Fruit fly (Drosophila melanogaster) whole organism, embryonic: ENCODE data around the gene Jhbp2.
A peak's percentile ranks its signal among the peaks of the same experiment; 100 is the strongest.

Experiments used
- ATbp ChIP-seq: fragments of 200-800 bp; sonication (Bioruptor generic); optimal IDR thresholded peaks from 2 replicates; lab custom pipeline; 2017; ENCODE audit warnings: missing biosample characterization, mild to moderate bottlenecking, missing genetic modification characterization, missing genetic modification reagents
- Ada2b ChIP-seq: fragments of 200-800 bp; sonication (Bioruptor generic); IDR thresholded peaks from 2 replicates; pipeline ENCODE4 v1.3.6; 2022; ENCODE audit warnings: missing biosample characterization, missing genetic modification characterization
- CG10209 ChIP-seq: fragments of 200-800 bp; sonication (Bioruptor generic); optimal IDR thresholded peaks from 3 replicates; lab custom pipeline; 2017; ENCODE audit warnings: missing biosample characterization, mild to moderate bottlenecking, missing genetic modification characterization, missing genetic modification reagents
- CG10274 ChIP-seq: fragments of 200-800 bp; sonication (Bioruptor generic); optimal IDR thresholded peaks from 3 replicates; lab custom pipeline; 2017; ENCODE audit warnings: missing biosample characterization, mild to moderate bottlenecking, missing genetic modification characterization
- CG11723 ChIP-seq: fragments of 200-800 bp; sonication (Bioruptor generic); optimal IDR thresholded peaks from 2 replicates; lab custom pipeline; 2017; ENCODE audit warnings: missing biosample characterization, mild to moderate bottlenecking, missing genetic modification characterization
- CG14860 ChIP-seq: fragments of 200-800 bp; sonication (Bioruptor generic); IDR thresholded peaks from 3 replicates; pipeline ENCODE4 v1.3.6; 2022; ENCODE audit warnings: missing biosample characterization, missing genetic modification characterization; ENCODE audit not compliant: partially characterized antibody
- CG16779 ChIP-seq: fragments of 200-800 bp; sonication (Bioruptor generic); IDR thresholded peaks from 2 replicates; pipeline ENCODE4 v1.3.6; 2022; ENCODE audit warnings: missing biosample characterization, missing genetic modification characterization
- CG17568 ChIP-seq: fragments of 200-800 bp; sonication (Bioruptor generic); optimal IDR thresholded peaks from 2 replicates; lab custom pipeline; 2018; ENCODE audit warnings: missing biosample characterization, mild to moderate bottlenecking, missing genetic modification characterization, moderate library complexity
- CG17612 ChIP-seq: fragments of 200-800 bp; sonication (Bioruptor generic); IDR thresholded peaks from 2 replicates; pipeline ENCODE4 v1.3.6; 2022; ENCODE audit warnings: missing biosample characterization, missing genetic modification characterization
- CG31441 ChIP-seq: fragments of 200-800 bp; sonication (Bioruptor generic); IDR thresholded peaks from 2 replicates; pipeline ENCODE4 v1.3.6; 2022; ENCODE audit warnings: missing biosample characterization, missing genetic modification characterization
- CG32532 ChIP-seq: fragments of 200-800 bp; sonication (Bioruptor generic); IDR thresholded peaks from 2 replicates; pipeline ENCODE4 v1.3.6; 2022; ENCODE audit warnings: missing biosample characterization, missing genetic modification characterization
- CG33213 ChIP-seq: fragments of 200-800 bp; sonication (Bioruptor generic); optimal IDR thresholded peaks from 3 replicates; lab custom pipeline; 2016; ENCODE audit warnings: missing biosample characterization, missing genetic modification characterization
- CG4820 ChIP-seq: fragments of 200-800 bp; sonication (Bioruptor generic); optimal IDR thresholded peaks from 3 replicates; lab custom pipeline; 2016; ENCODE audit warnings: missing biosample characterization, missing genetic modification characterization
- CG8281 ChIP-seq: fragments of 200-800 bp; sonication (Bioruptor generic); optimal IDR thresholded peaks from 2 replicates; lab custom pipeline; 2018; ENCODE audit warnings: missing biosample characterization, mild to moderate bottlenecking, missing genetic modification characterization, moderate library complexity
- CG8290 ChIP-seq, 3 experiments: fragments of 200-800 bp; sonication (Bioruptor generic); optimal IDR thresholded peaks; 2 replicates each; lab custom pipeline; 2016 to 2019; ENCODE audit warnings: missing biosample characterization in 3 of 3, missing genetic modification characterization in 3 of 3, mild to moderate bottlenecking in 2 of 3, moderate library complexity in 1 of 3
- CG8388 ChIP-seq: fragments of 200-800 bp; sonication (Bioruptor generic); optimal IDR thresholded peaks from 2 replicates; lab custom pipeline; 2019; ENCODE audit warnings: missing biosample characterization, mild to moderate bottlenecking, missing genetic modification characterization, moderate library complexity
- CG9727 ChIP-seq: fragments of 200-800 bp; sonication (Bioruptor generic); optimal IDR thresholded peaks from 3 replicates; lab custom pipeline; 2017; ENCODE audit warnings: missing biosample characterization, mild to moderate bottlenecking, missing genetic modification characterization
- CTCF ChIP-seq: fragments of 200-800 bp; sonication (Bioruptor generic); optimal IDR thresholded peaks from 2 replicates; lab custom pipeline; 2017; ENCODE audit warnings: missing biosample characterization, mild to moderate bottlenecking, missing genetic modification characterization, moderate library complexity
- Fer1 ChIP-seq: fragments of 200-800 bp; sonication (Bioruptor generic); optimal IDR thresholded peaks from 2 replicates; lab custom pipeline; 2017; ENCODE audit warnings: missing biosample characterization, mild to moderate bottlenecking, missing genetic modification characterization
- HHEX ChIP-seq: fragments of 200-800 bp; sonication (Bioruptor generic); optimal IDR thresholded peaks from 3 replicates; lab custom pipeline; 2017; ENCODE audit warnings: missing biosample characterization, mild to moderate bottlenecking, missing genetic modification characterization, missing genetic modification reagents
- Lhr ChIP-seq: fragments of 200-800 bp; sonication (Bioruptor generic); optimal IDR thresholded peaks from 3 replicates; lab custom pipeline; 2017; ENCODE audit warnings: mild to moderate bottlenecking, missing biosample characterization, missing genetic modification reagents, missing genetic modification characterization
- Lpt ChIP-seq: fragments of >200 bp; optimal IDR thresholded peaks from 2 replicates; lab custom pipeline; 2018; ENCODE audit warnings: missing biosample characterization, missing genetic modification characterization
- Med ChIP-seq: fragments of 200-800 bp; sonication (Bioruptor generic); peaks from one replicate; lab custom pipeline; 2016; ENCODE audit warnings: missing biosample characterization, missing genetic modification characterization, mild to moderate bottlenecking, inconsistent platforms, moderate library complexity
- Neu2 ChIP-seq: fragments of 200-800 bp; sonication (Bioruptor generic); optimal IDR thresholded peaks from 3 replicates; lab custom pipeline; 2016; ENCODE audit warnings: missing biosample characterization, missing genetic modification characterization, borderline replicate concordance
- Nf-YC ChIP-seq: fragments of 200-800 bp; optimal IDR thresholded peaks from 3 replicates; lab custom pipeline; 2019; ENCODE audit warnings: missing biosample characterization, mild to moderate bottlenecking, missing genetic modification characterization, moderate library complexity
- Oli ChIP-seq: fragments of 200-800 bp; sonication (Bioruptor generic); optimal IDR thresholded peaks from 2 replicates; lab custom pipeline; 2018; ENCODE audit warnings: missing biosample characterization, mild to moderate bottlenecking, missing genetic modification characterization, moderate library complexity
- Sry-β ChIP-seq: fragments of 200-800 bp; sonication (Bioruptor generic); optimal IDR thresholded peaks from 2 replicates; lab custom pipeline; 2018; ENCODE audit warnings: missing biosample characterization, mild to moderate bottlenecking, missing genetic modification characterization, moderate library complexity
- Ssrp ChIP-seq: fragments of 200-800 bp; sonication (Bioruptor generic); optimal IDR thresholded peaks from 2 replicates; lab custom pipeline; 2018; ENCODE audit warnings: missing biosample characterization, mild to moderate bottlenecking, missing genetic modification characterization, moderate library complexity
- Xbp1 ChIP-seq: fragments of 200-800 bp; sonication (Bioruptor generic); optimal IDR thresholded peaks from 3 replicates; lab custom pipeline; 2016; ENCODE audit warnings: missing biosample characterization, mild to moderate bottlenecking, missing genetic modification characterization
- Xrp1 ChIP-seq: fragments of 200-800 bp; sonication (Bioruptor generic); IDR thresholded peaks from 2 replicates; pipeline ENCODE4 v1.3.6; 2022; ENCODE audit warnings: missing biosample characterization, missing genetic modification characterization
- ato ChIP-seq: fragments of 200-800 bp; sonication (Bioruptor generic); IDR thresholded peaks from 2 replicates; pipeline ENCODE4 v1.3.6; 2022; ENCODE audit warnings: missing biosample characterization, missing genetic modification characterization; ENCODE audit not compliant: partially characterized antibody
- btn ChIP-seq: fragments of 200-800 bp; sonication (Bioruptor generic); optimal IDR thresholded peaks from 2 replicates; lab custom pipeline; 2016; ENCODE audit warnings: missing biosample characterization, missing genetic modification characterization
- chinmo ChIP-seq: fragments of 200-800 bp; sonication (Bioruptor generic); IDR thresholded peaks from 4 replicates; pipeline ENCODE4 v1.3.6; 2022; ENCODE audit warnings: missing biosample characterization, missing genetic modification characterization; ENCODE audit not compliant: partially characterized antibody
- eve ChIP-seq, 2 experiments: fragments of >200 bp; optimal IDR thresholded peaks; 2 replicates each; lab custom pipeline; 2017; ENCODE audit warnings: missing biosample characterization in 2 of 2, missing genetic modification characterization in 2 of 2
- gcm ChIP-seq: fragments of 200-800 bp; sonication (Bioruptor generic); optimal IDR thresholded peaks from 2 replicates; lab custom pipeline; 2019; ENCODE audit warnings: missing biosample characterization, mild to moderate bottlenecking, missing genetic modification characterization, moderate library complexity
- h ChIP-seq: fragments of >200 bp; optimal IDR thresholded peaks from 2 replicates; lab custom pipeline; 2017
- her ChIP-seq: fragments of 200-800 bp; sonication (Bioruptor generic); optimal IDR thresholded peaks from 2 replicates; lab custom pipeline; 2016; ENCODE audit warnings: missing biosample characterization, missing genetic modification characterization
- hth ChIP-seq: fragments of >200 bp; optimal IDR thresholded peaks from 2 replicates; lab custom pipeline; 2017; ENCODE audit warnings: inconsistent platforms
- insv ChIP-seq, 2 experiments: fragments of 200-800 bp; sonication (Bioruptor generic); optimal IDR thresholded peaks; 3 replicates each; lab custom pipeline; 2016 to 2018; ENCODE audit warnings: missing biosample characterization in 2 of 2, missing genetic modification characterization in 2 of 2
- kay ChIP-seq: fragments of 200-800 bp; sonication (Bioruptor generic); optimal IDR thresholded peaks from 2 replicates; lab custom pipeline; 2016; ENCODE audit warnings: missing biosample characterization, missing genetic modification characterization
- lola ChIP-seq, 3 experiments: fragments of >200 bp in 2 of 3; fragments of 200-800 bp in 1 of 3; sonication (Bioruptor generic) in 1 of 3; optimal IDR thresholded peaks; 2 replicates each; lab custom pipeline; 2017 to 2019; ENCODE audit warnings: missing biosample characterization in 3 of 3, missing genetic modification characterization in 3 of 3, mild to moderate bottlenecking in 1 of 3, moderate library complexity in 1 of 3
- nmo ChIP-seq: fragments of 200-800 bp; sonication (Bioruptor generic); optimal IDR thresholded peaks from 2 replicates; lab custom pipeline; 2018; ENCODE audit warnings: missing biosample characterization, mild to moderate bottlenecking, missing genetic modification characterization, moderate library complexity
- pita ChIP-seq: fragments of 200-800 bp; sonication (Bioruptor generic); optimal IDR thresholded peaks from 2 replicates; lab custom pipeline; 2017; ENCODE audit warnings: missing biosample characterization, mild to moderate bottlenecking, missing genetic modification characterization
- run ChIP-seq: fragments of 200-800 bp; sonication (Bioruptor generic); optimal IDR thresholded peaks from 3 replicates; lab custom pipeline; 2018; ENCODE audit warnings: missing biosample characterization, mild to moderate bottlenecking, missing genetic modification characterization
- sens ChIP-seq: fragments of 200-800 bp; sonication (Bioruptor generic); peaks from one replicate; lab custom pipeline; 2016; ENCODE audit warnings: missing biosample characterization, missing genetic modification characterization
- stwl ChIP-seq: fragments of 200-800 bp; sonication (Bioruptor generic); optimal IDR thresholded peaks from 3 replicates; lab custom pipeline; 2018; ENCODE audit warnings: missing biosample characterization, mild to moderate bottlenecking, missing genetic modification characterization, moderate library complexity
- tin ChIP-seq: fragments of 200-800 bp; sonication (Bioruptor generic); optimal IDR thresholded peaks from 3 replicates; lab custom pipeline; 2016; ENCODE audit warnings: missing biosample characterization, missing genetic modification characterization
- tio ChIP-seq: fragments of 200-800 bp; sonication (Bioruptor generic); optimal IDR thresholded peaks from 2 replicates; lab custom pipeline; 2017; ENCODE audit warnings: missing biosample characterization, missing genetic modification characterization, inconsistent platforms
- trem ChIP-seq: fragments of 200-800 bp; optimal IDR thresholded peaks from 3 replicates; lab custom pipeline; 2019; ENCODE audit warnings: missing biosample characterization, mild to moderate bottlenecking, missing genetic modification characterization, moderate library complexity
- ttk ChIP-seq: fragments of 200-800 bp; sonication (Bioruptor generic); IDR thresholded peaks from 2 replicates; pipeline ENCODE4 v2.1.2; 2022; ENCODE audit warnings: missing biosample characterization, missing genetic modification characterization

Jhbp2 gene

dm6 chr3R:4972961-4973595 lies 11.9 kb upstream of the Jhbp2 start (continued):
- TF ChIP-seq chinmo (0 out of 4 replicates have a peak, but pooled peaks have one; percentile 57), Nf-YC (peak; percentile 4), CG31441 (GFP tag; lab: Robert Waterston, UW) (no peak), CG4820 (GFP tag; lab: Kevin White, UChicago) (no peak), btn (no peak), ATbp (no peak), stwl (tag; lab: Kevin White, UChicago) (peak; percentile 24), CG33213 (GFP tag; lab: Kevin White, UChicago) (no peak), sens (peak; percentile 16), Fer1 (no peak), eve (GFP tag; optimal IDR thresholded peaks at IDR 0.05; lab: Kevin White, UChicago) (peak in 1 of 2 experiments; percentile 42), CTCF (GFP tag; lab: Kevin White, UChicago) (peak; percentile 51), CG8290 (GFP tag; optimal IDR thresholded peaks at IDR 0.05; lab: Kevin White, UChicago) (peak; percentile 68), CG8290 (tag; optimal IDR thresholded peaks at IDR 0.05; lab: Kevin White, UChicago) (peak in 1 of 2 experiments; percentile 44), Xrp1 (no peak), her (GFP tag; lab: Kevin White, UChicago) (no peak), Lpt (GFP tag; lab: Kevin White, UChicago) (no peak), ato (GFP tag; lab: Robert Waterston, UW) (no peak), CG11723 (GFP tag; lab: Kevin White, UChicago) (no peak), run (tag; lab: Kevin White, UChicago) (peak; percentile 9), CG16779 (GFP tag; lab: Robert Waterston, UW) (no peak), Ada2b (GFP tag; lab: Robert Waterston, UW) (no peak), pita (peak; percentile 42), CG14860 (GFP tag; lab: Robert Waterston, UW) (no peak), Ssrp (tag; lab: Kevin White, UChicago) (no peak), tin (GFP tag; lab: Kevin White, UChicago) (no peak), lola (GFP tag; optimal IDR thresholded peaks at IDR 0.05; lab: Kevin White, UChicago) (peak in 1 of 3 experiments; percentile 52), gcm (peak; percentile 30), CG8281 (peak; percentile 13), CG8388 (GFP tag; lab: Kevin White, UChicago) (no peak), tio (GFP tag; lab: Kevin White, UChicago) (no peak), CG17568 (GFP tag; lab: Kevin White, UChicago) (no peak), Med (GFP tag; lab: Kevin White, UChicago) (peak; percentile 46), CG17612 (GFP tag; lab: Robert Waterston, UW) (peak; percentile 57; the same call in 1 of the 2 replicates), trem (no peak), ttk (GFP tag; lab: Robert Waterston, UW) (no peak), CG10274 (no peak), Oli (tag; lab: Kevin White, UChicago) (no peak), Sry-β (GFP tag; lab: Kevin White, UChicago) (no peak), kay (GFP tag; lab: Kevin White, UChicago) (no peak), hth (lab: Kevin White, UChicago) (no peak), HHEX (GFP tag; lab: Kevin White, UChicago) (no peak), CG10209 (GFP tag; lab: Kevin White, UChicago) (no peak), insv (GFP tag; optimal IDR thresholded peaks at IDR 0.05; lab: Kevin White, UChicago) (peak in 1 of 2 experiments; percentile 81), h (lab: Kevin White, UChicago) (no peak), CG9727 (no peak), nmo (GFP tag; lab: Kevin White, UChicago) (no peak), Xbp1 (no peak), Neu2 (GFP tag; lab: Kevin White, UChicago) (peak; percentile 80), CG32532 (no peak), Lhr (GFP tag; lab: Kevin White, UChicago) (peak; percentile 4)
